Worm (Caenorhabditis elegans) whole organism, early embryonic: ENCODE data around the gene fbxa-141.

Experiments used
- B0310.2 ChIP-seq: sonication (generic microtip); optimal IDR thresholded peaks from 2 replicates; lab custom pipeline; 2016; ENCODE audit warnings: mild to moderate bottlenecking, missing genetic modification characterization, missing compliant biosample characterization
- F13C5.2 ChIP-seq: sonication (generic microtip); optimal IDR thresholded peaks from 2 replicates; lab custom pipeline; 2017; ENCODE audit warnings: mild to moderate bottlenecking, missing genetic modification characterization, inconsistent platforms, missing compliant biosample characterization
- aly-1 ChIP-seq: sonication (generic microtip); optimal IDR thresholded peaks from 2 replicates; lab custom pipeline; 2016; ENCODE audit warnings: missing genetic modification characterization, missing compliant biosample characterization
- ama-1 ChIP-seq: fragments of 150-350 bp; optimal IDR thresholded peaks from 2 replicates; lab custom pipeline; 2014
- ceh-13 ChIP-seq: fragments of 200-800 bp; sonication (Bioruptor generic); optimal IDR thresholded peaks from 2 replicates; lab custom pipeline; 2018; ENCODE audit warnings: mild to moderate bottlenecking, missing genetic modification characterization, missing compliant biosample characterization
- ceh-36 ChIP-seq: sonication (generic microtip); optimal IDR thresholded peaks from 2 replicates; lab custom pipeline; 2016; ENCODE audit warnings: missing genetic modification characterization, inconsistent platforms, missing compliant biosample characterization
- ets-7 ChIP-seq: sonication (generic microtip); optimal IDR thresholded peaks from 2 replicates; lab custom pipeline; 2016; ENCODE audit warnings: missing genotype, missing genetic modification characterization, missing compliant biosample characterization
- flt-1 ChIP-seq: fragments of 200-800 bp; sonication (Bioruptor generic); IDR thresholded peaks from 2 replicates; pipeline ENCODE4 v1.3.6; 2022; ENCODE audit warnings: missing genetic modification characterization, missing compliant biosample characterization
- hmbx-1 ChIP-seq: sonication (generic microtip); optimal IDR thresholded peaks from 2 replicates; lab custom pipeline; 2016; ENCODE audit warnings: mild to moderate bottlenecking, missing genetic modification characterization, missing compliant biosample characterization
- hmg-4 ChIP-seq: fragments of 200-800 bp; sonication (Bioruptor generic); optimal IDR thresholded peaks from 2 replicates; lab custom pipeline; 2018; ENCODE audit warnings: mild to moderate bottlenecking, missing genetic modification characterization, missing compliant biosample characterization
- hnd-1 ChIP-seq: sonication (generic microtip); optimal IDR thresholded peaks from 2 replicates; lab custom pipeline; 2016; ENCODE audit warnings: missing genetic modification characterization, missing compliant biosample characterization
- pes-1 ChIP-seq: fragments of 200-800 bp; sonication (Bioruptor generic); IDR thresholded peaks from 2 replicates; pipeline ENCODE4 v1.3.6; 2022; ENCODE audit warnings: missing genetic modification reagents, missing genetic modification characterization, missing compliant biosample characterization
- scrt-1 ChIP-seq: fragments of 200-800 bp; sonication (Bioruptor generic); IDR thresholded peaks from 2 replicates; pipeline ENCODE4 v1.3.6; 2022; ENCODE audit warnings: missing genetic modification characterization, missing compliant biosample characterization
- sea-1 ChIP-seq: fragments of 200-800 bp; sonication (Bioruptor generic); conservative IDR thresholded peaks from 2 replicates; pipeline ENCODE4 v1.3.6; 2022; ENCODE audit warnings: missing genetic modification characterization, missing compliant biosample characterization
- tbx-11 ChIP-seq: fragments of 200-800 bp; sonication (Bioruptor generic); IDR thresholded peaks from 2 replicates; pipeline ENCODE4 v1.3.6; 2022; ENCODE audit warnings: missing genetic modification characterization, missing compliant biosample characterization
- tbx-37 ChIP-seq: fragments of 200-800 bp; sonication (Bioruptor generic); conservative IDR thresholded peaks from 2 replicates; pipeline ENCODE4 v1.3.6; 2022; ENCODE audit warnings: missing genetic modification reagents, missing genetic modification characterization, missing compliant biosample characterization
- tra-4 ChIP-seq: sonication (generic microtip); optimal IDR thresholded peaks from 2 replicates; lab custom pipeline; 2017; ENCODE audit warnings: missing genetic modification characterization, missing compliant biosample characterization

Gene fbxa-141

ce11 chrX:14512817-14513216 is at the start of gene fbxa-141:
TSS of gene fbxa-141 (minus strand) at chrX:14512917.
- no peak for TF ChIP-seq tra-4 (tag; lab: Kevin White, UChicago)
- no peak for TF ChIP-seq F13C5.2 (tag; lab: Kevin White, UChicago)
- TF ChIP-seq hmg-4 (GFP tag; lab: Kevin White, UChicago): no peak
- no peak for TF ChIP-seq hnd-1 (tag; lab: Kevin White, UChicago)
- TF ChIP-seq tbx-11: no peak
- TF ChIP-seq ceh-36 (tag; lab: Kevin White, UChicago): no peak
- TF ChIP-seq flt-1 (GFP tag; lab: Robert Waterston, UW): no peak
- no peak for TF ChIP-seq pes-1 (GFP tag; lab: Robert Waterston, UW)
- TF ChIP-seq sea-1 (GFP tag; lab: Robert Waterston, UW): no peak
- TF ChIP-seq B0310.2 (tag; lab: Kevin White, UChicago): no peak

ce11 chrX:14561416-14561973 is 48.8 kb upstream of the fbxa-141 start:
- no peak for TF ChIP-seq sea-1 (GFP tag; lab: Robert Waterston, UW)
- peak; percentile 12 for TF ChIP-seq F13C5.2 (tag; lab: Kevin White, UChicago)

- peak; percentile 34 for TF ChIP-seq F13C5.2 (tag; lab: Kevin White, UChicago)
- no peak for TF ChIP-seq aly-1 (tag; lab: Kevin White, UChicago)
Observed at ce11 chrX:14560297-14560680, 47.6 kb upstream of the fbxa-141 start.

DNA sequence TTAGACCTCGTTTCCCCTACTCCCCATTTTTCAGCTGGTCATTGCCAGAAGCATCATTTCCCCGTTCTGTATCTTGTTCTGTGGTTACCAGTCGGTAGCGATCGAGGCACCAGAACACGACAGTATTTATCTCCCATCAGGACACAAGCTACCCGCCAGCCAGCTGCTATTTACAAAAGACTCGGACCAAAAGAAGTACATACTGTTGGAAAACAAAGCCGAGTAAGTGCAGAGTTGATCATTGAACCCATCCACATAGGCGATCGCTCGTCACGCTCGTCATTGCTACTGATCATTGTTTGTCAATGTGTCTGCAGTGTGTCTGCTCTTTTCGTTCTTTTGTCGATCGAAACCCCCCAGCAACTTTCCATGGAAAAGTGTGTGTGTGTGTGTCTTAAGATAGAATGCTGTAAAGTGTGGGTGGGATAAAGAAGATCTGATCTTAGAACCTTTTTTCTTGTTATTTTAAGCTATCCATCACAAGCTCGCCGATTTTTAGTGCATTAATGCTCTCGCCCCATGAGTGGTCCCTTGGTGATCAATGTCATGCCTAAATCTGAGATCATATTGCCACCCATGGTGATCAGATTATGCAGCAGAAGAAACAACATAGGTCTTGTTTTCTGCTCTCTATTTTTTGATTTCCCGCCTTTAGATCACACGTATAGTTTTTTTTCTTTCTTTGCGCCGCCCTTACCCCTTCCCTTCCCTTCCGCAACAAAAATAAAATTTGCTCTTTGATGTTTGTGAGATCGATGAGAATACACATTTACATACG is 47.0 kb upstream of the fbxa-141 start:
- TF ChIP-seq sea-1 (GFP tag; lab: Robert Waterston, UW) (no peak), hmg-4 (GFP tag; lab: Kevin White, UChicago) (no peak), aly-1 (tag; lab: Kevin White, UChicago) (no peak), tra-4 (tag; lab: Kevin White, UChicago) (no peak), tbx-11 (no peak), ceh-36 (tag; lab: Kevin White, UChicago) (no peak), tbx-37 (GFP tag; lab: Robert Waterston, UW) (no peak), pes-1 (GFP tag; lab: Robert Waterston, UW) (no peak), B0310.2 (tag; lab: Kevin White, UChicago) (no peak), flt-1 (GFP tag; lab: Robert Waterston, UW) (no peak)

DNA sequence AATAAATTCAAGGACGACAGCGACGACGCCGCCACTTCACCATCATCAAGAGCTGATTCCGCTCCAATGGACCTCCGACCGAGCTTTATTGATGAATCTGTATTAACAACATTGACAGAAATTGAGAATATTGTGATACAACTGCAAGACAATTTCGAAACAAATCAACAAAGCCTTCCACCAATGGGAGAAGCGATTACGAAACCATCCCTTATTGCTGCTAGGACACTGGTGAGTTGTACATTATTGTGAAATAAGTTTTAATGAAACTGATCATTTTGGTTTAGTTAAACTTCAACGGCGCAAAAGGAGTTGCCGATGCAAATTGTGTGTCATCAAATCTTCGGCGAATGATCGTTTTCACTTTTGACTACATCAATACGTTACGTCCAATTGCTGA is 46.4 kb upstream of the fbxa-141 start:
- TF ChIP-seq ceh-36 (tag; lab: Kevin White, UChicago) (no peak), sea-1 (GFP tag; lab: Robert Waterston, UW) (no peak), hnd-1 (tag; lab: Kevin White, UChicago) (no peak), ama-1 (lab: Kevin White, UChicago) (no peak), tbx-11 (no peak), aly-1 (tag; lab: Kevin White, UChicago) (no peak), ceh-13 (GFP tag; lab: Kevin White, UChicago) (no peak), scrt-1 (GFP tag; lab: Robert Waterston, UW) (no peak)

DNA sequence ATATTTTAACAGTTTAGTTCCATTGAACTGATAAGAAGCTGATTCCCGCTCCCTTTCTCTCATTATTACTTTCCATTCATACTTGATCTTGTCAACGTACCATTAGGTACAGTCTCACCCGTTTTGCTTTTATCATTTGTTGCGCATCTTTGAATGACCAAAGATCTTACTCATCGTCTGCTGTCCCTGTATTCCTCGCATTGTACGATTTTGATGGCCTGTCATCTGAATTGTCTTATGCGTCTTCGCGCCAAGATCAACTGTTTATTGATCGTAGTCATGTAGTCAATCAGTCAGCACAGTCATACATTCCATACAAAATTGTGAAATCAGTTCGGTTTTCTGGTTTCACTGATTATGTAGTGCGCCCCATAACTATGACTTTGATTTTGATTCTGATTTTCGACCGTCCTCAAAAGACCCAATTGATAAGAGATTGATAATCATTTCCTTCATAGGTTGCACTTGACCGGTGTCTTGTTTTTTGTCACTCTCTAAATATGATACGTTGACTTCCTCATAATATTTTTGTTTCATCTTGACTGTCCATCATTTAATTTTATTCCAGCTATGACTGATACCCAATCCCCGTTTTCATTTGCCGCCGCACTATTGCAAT is 45.3 kb upstream of the fbxa-141 start, which contains the start of gene nhr-3:
TSS of gene nhr-3 (plus strand) at position 569 of the 619 bp plus-strand sequence.
- TF ChIP-seq flt-1 (GFP tag; lab: Robert Waterston, UW): no peak
- TF ChIP-seq pes-1 (GFP tag; lab: Robert Waterston, UW): no peak
- no peak for TF ChIP-seq ceh-36 (tag; lab: Kevin White, UChicago)
- no peak for TF ChIP-seq ets-7 (tag; lab: Kevin White, UChicago)
- TF ChIP-seq hmbx-1 (tag; lab: Kevin White, UChicago): no peak
- no peak for TF ChIP-seq tbx-11
- TF ChIP-seq scrt-1 (GFP tag; lab: Robert Waterston, UW): no peak
- no peak for TF ChIP-seq ceh-13 (GFP tag; lab: Kevin White, UChicago)
- no peak for TF ChIP-seq aly-1 (tag; lab: Kevin White, UChicago)
- no peak for TF ChIP-seq tra-4 (tag; lab: Kevin White, UChicago)
- no peak for TF ChIP-seq tbx-37 (GFP tag; lab: Robert Waterston, UW)
- no peak for TF ChIP-seq hmg-4 (GFP tag; lab: Kevin White, UChicago)
- TF ChIP-seq sea-1 (GFP tag; lab: Robert Waterston, UW): no peak
- TF ChIP-seq B0310.2 (tag; lab: Kevin White, UChicago): no peak
- no peak for TF ChIP-seq hnd-1 (tag; lab: Kevin White, UChicago)
- TF ChIP-seq F13C5.2 (tag; lab: Kevin White, UChicago): no peak
- TF ChIP-seq ama-1 (lab: Kevin White, UChicago): no peak

DNA sequence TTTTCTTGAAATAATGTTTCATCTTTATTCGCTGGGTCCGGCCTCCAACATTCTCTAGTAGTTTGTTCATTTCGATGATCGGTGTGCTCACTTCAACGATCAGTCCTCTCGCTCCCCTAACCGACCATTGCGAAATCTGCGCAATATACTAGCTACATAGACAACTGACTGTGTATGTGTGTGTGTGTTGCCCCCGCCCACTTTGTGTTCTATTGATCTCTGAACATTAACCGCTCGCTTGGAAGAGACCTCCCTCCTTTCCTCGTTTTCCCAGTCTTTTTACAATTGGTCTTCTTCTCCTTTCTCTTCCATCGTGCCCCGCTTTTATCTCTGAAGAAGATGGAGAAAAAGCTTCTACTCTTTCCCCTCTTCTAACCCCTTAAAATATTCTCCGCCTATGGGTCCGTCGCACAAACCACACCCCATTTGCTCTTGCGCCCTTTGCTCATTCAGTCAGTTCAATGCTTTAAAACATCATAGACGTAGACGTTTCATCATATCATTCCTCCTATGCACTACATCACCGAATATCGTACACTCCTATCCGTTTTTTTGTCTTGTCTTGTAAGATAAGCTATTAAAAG is 44.7 kb upstream of the fbxa-141 start:
- TF ChIP-seq tbx-11: no peak
- TF ChIP-seq ceh-36 (tag; lab: Kevin White, UChicago): no peak
- no peak for TF ChIP-seq B0310.2 (tag; lab: Kevin White, UChicago)
- no peak for TF ChIP-seq F13C5.2 (tag; lab: Kevin White, UChicago)
- TF ChIP-seq sea-1 (GFP tag; lab: Robert Waterston, UW): no peak
- TF ChIP-seq ama-1 (lab: Kevin White, UChicago): no peak
